Fruit fly (Drosophila melanogaster): ENCODE results near the gene CG10097.

The CG10097 gene

dm6 chr3R:12439401-12440143 lies 43.8 kb upstream of the CG10097 start, which contains the start of gene Desat1 (continued):
- TF ChIP-seq CG8290 (GFP tag; optimal IDR thresholded peaks at IDR 0.05) (peak; percentile 26), CG8290 (tag; optimal IDR thresholded peaks at IDR 0.05) (peak in 1 of 2 experiments; percentile 18), chm (GFP tag; IDR thresholded peaks at IDR 0.05) (no peak), CG8765 (GFP tag; IDR thresholded peaks at IDR 0.05) (no peak), CG11560 (tag; IDR thresholded peaks at IDR 0.05) (no peak), Fer1 (GFP tag; optimal IDR thresholded peaks at IDR 0.05) (no peak), CG7963 (GFP tag; IDR thresholded peaks at IDR 0.05; ENCODE audit: partially characterized antibody) (peak; percentile 88), lbe (GFP tag; optimal IDR thresholded peaks at IDR 0.05) (peak; percentile 50), CG2116 (GFP tag; optimal IDR thresholded peaks at IDR 0.05) (peak; percentile 87), fd3F (GFP tag; optimal IDR thresholded peaks at IDR 0.05) (no peak), CG6854 (GFP tag; optimal IDR thresholded peaks at IDR 0.05) (no peak), gcm2 (GFP tag; optimal IDR thresholded peaks at IDR 0.05) (no peak), CG14667 (GFP tag; IDR thresholded peaks at IDR 0.05) (no peak), CG13624 (GFP tag; optimal IDR thresholded peaks at IDR 0.05) (peak; percentile 29), YL-1 (GFP tag; optimal IDR thresholded peaks at IDR 0.05) (peak; percentile 55), CG1024 (GFP tag; IDR thresholded peaks at IDR 0.05) (no peak), NC2α (GFP tag; optimal IDR thresholded peaks at IDR 0.05) (no peak), CG1602 (GFP tag; optimal IDR thresholded peaks at IDR 0.05) (no peak), nerfin-1 (tag; optimal IDR thresholded peaks at IDR 0.05) (peak; percentile 19), Mes4 (GFP tag; optimal IDR thresholded peaks at IDR 0.05) (no peak), CG17186 (GFP tag; optimal IDR thresholded peaks at IDR 0.05) (peak; percentile 12), pb (GFP tag; optimal IDR thresholded peaks at IDR 0.05) (no peak), CG15514 (GFP tag; optimal IDR thresholded peaks at IDR 0.05) (peak; percentile 41), vnd (GFP tag; IDR thresholded peaks at IDR 0.05; ENCODE audit: partially characterized antibody) (peak; percentile 90), CG34224 (GFP tag; IDR thresholded peaks at IDR 0.05; ENCODE audit: partially characterized antibody) (peak; percentile 94), sug (tag; optimal IDR thresholded peaks at IDR 0.05) (peak; percentile 22), CG15269 (tag; optimal IDR thresholded peaks at IDR 0.05) (no peak), amos (GFP tag; IDR thresholded peaks at IDR 0.05; ENCODE audit: partially characterized antibody) (peak; percentile 93; the same call in 1 of the 2 replicates), CG10209 (GFP tag; optimal IDR thresholded peaks at IDR 0.05) (no peak), CG6689 (GFP tag; IDR thresholded peaks at IDR 0.05) (no peak), mld (GFP tag; IDR thresholded peaks at IDR 0.05; ENCODE audit: partially characterized antibody) (peak; percentile 72), CG12391 (tag; optimal IDR thresholded peaks at IDR 0.05) (peak; percentile 20), CG9797 (GFP tag; optimal IDR thresholded peaks at IDR 0.05) (no peak), pita (GFP tag; optimal IDR thresholded peaks at IDR 0.05) (no peak), Elba2 (GFP tag; optimal IDR thresholded peaks at IDR 0.05) (no peak), CG8924 (tag; optimal IDR thresholded peaks at IDR 0.05) (peak; percentile 34), onecut (GFP tag; IDR thresholded peaks at IDR 0.05) (no peak), gem (tag; optimal IDR thresholded peaks at IDR 0.05) (peak; percentile 11), Fer3 (tag; optimal IDR thresholded peaks at IDR 0.05) (no peak), CG12155 (GFP tag; optimal IDR thresholded peaks at IDR 0.05) (no peak), D19A (tag; optimal IDR thresholded peaks at IDR 0.05) (peak; percentile 55), grau (tag; optimal IDR thresholded peaks at IDR 0.05) (peak; percentile 16), Ssrp (tag; optimal IDR thresholded peaks at IDR 0.05) (no peak), gcm (GFP tag; optimal IDR thresholded peaks at IDR 0.05) (peak; percentile 27), tap (tag; optimal IDR thresholded peaks at IDR 0.05) (no peak), CG2712 (tag; optimal IDR thresholded peaks at IDR 0.05) (peak; percentile 38), NC2β (GFP tag; optimal IDR thresholded peaks at IDR 0.05) (peak; percentile 4), jigr1 (GFP tag; IDR thresholded peaks at IDR 0.05) (no peak), CG10959 (GFP tag; IDR thresholded peaks at IDR 0.05) (no peak), C15 (GFP tag; IDR thresholded peaks at IDR 0.05) (no peak)
